Worm (Caenorhabditis elegans): Measurements from ENCODE around the gene ltah-1.2.

ltah-1.2 gene

DNA sequence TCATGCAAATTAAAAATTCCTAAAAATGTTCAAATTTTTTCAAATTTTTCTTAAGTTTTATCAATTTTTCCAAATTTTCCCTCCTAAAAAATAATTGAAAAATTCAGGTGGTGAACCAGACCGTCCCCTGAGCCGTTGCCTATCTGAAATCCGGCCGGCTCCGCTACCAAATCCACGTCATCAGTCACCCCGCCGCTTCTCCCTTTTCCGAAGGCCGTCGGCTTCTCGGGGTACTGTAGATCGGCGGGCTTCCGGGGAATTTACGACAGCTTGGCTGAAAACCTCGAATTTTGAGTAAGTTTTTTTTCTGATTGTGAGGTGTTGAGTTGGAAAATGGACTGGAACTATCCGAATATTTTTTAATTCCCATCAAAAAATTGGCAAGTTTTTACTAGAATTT, 42.3 kb downstream of the ltah-1.2 start:
- TF ChIP-seq gmeb-2 (tag; optimal IDR thresholded peaks at IDR 0.05) = no peak

DNA sequence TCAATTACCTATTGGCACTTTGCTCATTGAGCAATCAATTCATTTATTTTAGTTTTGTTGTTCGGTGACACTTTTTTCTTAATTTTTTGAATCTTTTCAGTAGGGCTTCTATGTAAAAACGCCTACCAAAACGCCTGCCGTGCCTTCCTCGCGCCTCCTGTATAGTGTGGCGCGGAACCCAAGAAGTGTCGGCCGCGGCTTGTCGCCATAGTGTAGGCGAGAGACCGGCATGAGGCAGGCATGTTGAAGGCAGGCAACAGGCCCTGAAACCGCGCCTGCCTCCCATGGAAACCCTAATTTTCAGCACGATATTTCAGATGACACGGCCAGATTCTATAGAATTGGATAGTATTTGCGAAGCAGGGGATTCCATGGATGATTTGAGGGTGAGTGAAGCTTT, 44.3 kb downstream of the ltah-1.2 start, which contains the start of gene otpl-1:
otpl-1 (plus strand) TSS at position 372 of the 400 bp plus-strand sequence.
- no peak for TF ChIP-seq K09A11.1 (tag; optimal IDR thresholded peaks at IDR 0.05; ENCODE audit: insufficient read depth)
- TF ChIP-seq npax-4 (tag; optimal IDR thresholded peaks at IDR 0.05) = no peak
- TF ChIP-seq ceh-18 (tag; optimal IDR thresholded peaks at IDR 0.05) = no peak
- no peak for TF ChIP-seq ref-2 (tag; optimal IDR thresholded peaks at IDR 0.05)

DNA sequence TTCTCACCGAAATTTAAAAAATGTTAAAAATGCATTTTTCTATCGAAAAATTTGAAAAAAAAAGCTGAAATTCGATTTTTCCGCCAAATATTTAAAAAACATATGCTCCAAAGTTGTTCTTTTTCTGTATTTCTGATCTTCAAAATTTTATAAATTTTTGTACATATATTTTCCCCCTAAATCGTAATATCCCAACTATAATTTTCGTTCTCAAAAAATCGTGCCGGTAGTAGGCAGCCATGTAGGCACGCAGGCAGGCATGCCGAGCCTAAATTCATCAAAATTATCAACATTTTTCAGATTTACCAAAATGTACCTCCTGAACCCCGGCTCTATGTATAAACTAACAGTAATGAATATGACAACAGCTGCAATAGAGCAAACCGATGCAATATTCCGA, 48.0 kb downstream of the ltah-1.2 start, which contains the start of gene sre-5:
sre-5 (plus strand) TSS at position 301 of the 400 bp plus-strand sequence.
- TF ChIP-seq zip-5 (tag; optimal IDR thresholded peaks at IDR 0.05) (no peak), sox-2 (GFP tag; IDR thresholded peaks at IDR 0.05) (no peak), pha-2 (tag; optimal IDR thresholded peaks at IDR 0.05) (no peak), npax-4 (tag; optimal IDR thresholded peaks at IDR 0.05) (no peak), che-1 (tag; optimal IDR thresholded peaks at IDR 0.05) (no peak), dmd-4 (tag; optimal IDR thresholded peaks at IDR 0.05; ENCODE audit: borderline replicate concordance) (no peak), lin-11 (tag; optimal IDR thresholded peaks at IDR 0.05) (no peak), odd-2 (tag; optimal IDR thresholded peaks at IDR 0.05) (no peak), gmeb-2 (tag; optimal IDR thresholded peaks at IDR 0.05) (no peak), C38D4.7 (GFP tag; optimal IDR thresholded peaks at IDR 0.05) (no peak), pqm-1 (tag; optimal IDR thresholded peaks at IDR 0.05) (no peak), tbx-7 (tag; optimal IDR thresholded peaks at IDR 0.05) (no peak), fax-1 (tag; optimal IDR thresholded peaks at IDR 0.05) (no peak), tbx-2 (tag; optimal IDR thresholded peaks at IDR 0.05) (no peak), ceh-19 (GFP tag; optimal IDR thresholded peaks at IDR 0.05) (no peak), elt-4 (tag; optimal IDR thresholded peaks at IDR 0.05) (no peak), dve-1 (tag; optimal IDR thresholded peaks at IDR 0.05) (no peak), ceh-14 (tag; optimal IDR thresholded peaks at IDR 0.05) (no peak), nhr-11 (tag; optimal IDR thresholded peaks at IDR 0.05) (no peak)
